Worm (Caenorhabditis elegans): ENCODE results near the gene Y37D8A.8.

- no peak for TF ChIP-seq ztf-29 (GFP tag; IDR thresholded peaks at IDR 0.05)
- TF ChIP-seq tab-1 (GFP tag; IDR thresholded peaks at IDR 0.05) = no peak
- no peak for TF ChIP-seq med-1 (GFP tag; optimal IDR thresholded peaks at IDR 0.05; ENCODE audit: insufficient read depth)
- TF ChIP-seq flt-1 (GFP tag; IDR thresholded peaks at IDR 0.05) = no peak
- TF ChIP-seq T22C8.4 (GFP tag; IDR thresholded peaks at IDR 0.05) = no peak
- TF ChIP-seq ztf-23 (GFP tag; IDR thresholded peaks at IDR 0.05) = no peak
Measured at ce11 chrIII:12856628-12857027, 8.1 kb upstream of the Y37D8A.8 start, which contains the start of gene Y37D8A.26.

Data from whole organism, midembryonic.